Worm (Caenorhabditis elegans) whole organism, mixed stage, embryonic: Measurements from ENCODE around the gene F08H9.2.
A peak's percentile ranks its signal among the peaks of the same experiment; 100 is the strongest.

Experiments
- M03D4.4 ChIP-seq: sonication (generic microtip); optimal IDR thresholded peaks from 2 replicates; lab custom pipeline; 2017; ENCODE audit warnings: mild to moderate bottlenecking, missing genetic modification characterization, missing compliant biosample characterization
- bed-3 ChIP-seq: fragments of 200-800 bp; sonication (Bioruptor generic); optimal IDR thresholded peaks from 3 replicates; lab custom pipeline; 2018; ENCODE audit warnings: mild to moderate bottlenecking, missing genetic modification characterization, moderate library complexity, missing compliant biosample characterization
- blmp-1 ChIP-seq: fragments of 150-350 bp; optimal IDR thresholded peaks from 2 replicates; lab custom pipeline; 2014; ENCODE audit warnings: missing biosample characterization, missing genetic modification characterization
- ceh-39 ChIP-seq: fragments of 150-350 bp; optimal IDR thresholded peaks from 2 replicates; lab custom pipeline; 2014; ENCODE audit warnings: missing biosample characterization, missing genetic modification characterization
- ceh-43 ChIP-seq: fragments of 200-800 bp; sonication (Bioruptor generic); optimal IDR thresholded peaks from 2 replicates; lab custom pipeline; 2018; ENCODE audit warnings: mild to moderate bottlenecking, missing genetic modification characterization, moderate library complexity, missing compliant biosample characterization
- ceh-83 ChIP-seq: fragments of 200-800 bp; sonication (Bioruptor generic); optimal IDR thresholded peaks from 2 replicates; lab custom pipeline; 2018; ENCODE audit warnings: mild to moderate bottlenecking, missing genetic modification characterization, missing compliant biosample characterization
- ces-1 ChIP-seq: fragments of 150-350 bp; optimal IDR thresholded peaks from 2 replicates; lab custom pipeline; 2014; ENCODE audit warnings: missing biosample characterization, missing genetic modification reagents, missing genetic modification characterization
- cnd-1 ChIP-seq: fragments of 200-800 bp; sonication (Bioruptor generic); optimal IDR thresholded peaks from 2 replicates; lab custom pipeline; 2018; ENCODE audit warnings: mild to moderate bottlenecking, missing genetic modification characterization, missing compliant biosample characterization
- drap-1 ChIP-seq: fragments of 200-800 bp; sonication (Bioruptor generic); optimal IDR thresholded peaks from 3 replicates; lab custom pipeline; 2018; ENCODE audit warnings: mild to moderate bottlenecking, missing genetic modification characterization, missing compliant biosample characterization
- elt-1 ChIP-seq: sonication (generic microtip); optimal IDR thresholded peaks from 2 replicates; lab custom pipeline; 2017; ENCODE audit warnings: missing genetic modification characterization, mild to moderate bottlenecking, missing compliant biosample characterization, antibody characterized with exemption, moderate library complexity, borderline replicate concordance; ENCODE audit not compliant: insufficient read depth
- flh-1 ChIP-seq: fragments of 200-800 bp; sonication (Bioruptor generic); optimal IDR thresholded peaks from 2 replicates; lab custom pipeline; 2018; ENCODE audit warnings: mild to moderate bottlenecking, missing genetic modification characterization, moderate library complexity, missing compliant biosample characterization
- ham-2 ChIP-seq: fragments of 200-800 bp; sonication (Bioruptor generic); optimal IDR thresholded peaks from 2 replicates; lab custom pipeline; 2018; ENCODE audit warnings: mild to moderate bottlenecking, missing genetic modification characterization, missing compliant biosample characterization
- hlh-1 ChIP-seq: fragments of 150-350 bp; optimal IDR thresholded peaks from 2 replicates; lab custom pipeline; 2014; ENCODE audit warnings: missing biosample characterization, missing genetic modification reagents, missing genetic modification characterization
- lin-13 ChIP-seq: fragments of 150-350 bp; optimal IDR thresholded peaks from 2 replicates; lab custom pipeline; 2014; ENCODE audit warnings: missing biosample characterization, missing genetic modification characterization
- lin-32 ChIP-seq: fragments of 200-800 bp; sonication (Bioruptor generic); optimal IDR thresholded peaks from 2 replicates; lab custom pipeline; 2018; ENCODE audit warnings: mild to moderate bottlenecking, missing genetic modification characterization, missing compliant biosample characterization
- lsy-2 ChIP-seq: fragments of 150-350 bp; optimal IDR thresholded peaks from 2 replicates; lab custom pipeline; 2014; ENCODE audit warnings: missing biosample characterization, missing genetic modification characterization
- mep-1 ChIP-seq: fragments of 150-350 bp; optimal IDR thresholded peaks from 2 replicates; lab custom pipeline; 2017; ENCODE audit warnings: missing biosample characterization, missing genetic modification reagents, missing genetic modification characterization, inconsistent platforms
- mls-2 ChIP-seq: sonication (generic microtip); optimal IDR thresholded peaks from 2 replicates; lab custom pipeline; 2016; ENCODE audit warnings: mild to moderate bottlenecking, missing genetic modification characterization, moderate library complexity, missing compliant biosample characterization
- nhr-12 ChIP-seq: fragments of 150-350 bp; optimal IDR thresholded peaks from 2 replicates; lab custom pipeline; 2014; ENCODE audit warnings: missing biosample characterization, missing genetic modification characterization
- nhr-2 ChIP-seq: fragments of 150-350 bp; optimal IDR thresholded peaks from 2 replicates; lab custom pipeline; 2014; ENCODE audit warnings: missing biosample characterization, missing genetic modification characterization
- nhr-237 ChIP-seq: fragments of 150-350 bp; optimal IDR thresholded peaks from 2 replicates; lab custom pipeline; 2014; ENCODE audit warnings: missing biosample characterization, missing genetic modification characterization
- nhr-28 ChIP-seq: fragments of 150-350 bp; optimal IDR thresholded peaks from 2 replicates; lab custom pipeline; 2014; ENCODE audit warnings: missing biosample characterization, missing genetic modification characterization
- nhr-76 ChIP-seq: sonication (generic microtip); optimal IDR thresholded peaks from 2 replicates; lab custom pipeline; 2017; ENCODE audit warnings: missing biosample characterization, missing genetic modification characterization
- pha-4 ChIP-seq: fragments of 150-350 bp; optimal IDR thresholded peaks from 2 replicates; lab custom pipeline; 2018; ENCODE audit warnings: missing biosample characterization, missing genetic modification reagents, missing genetic modification characterization
- sem-2 ChIP-seq: fragments of 200-800 bp; sonication (Bioruptor generic); optimal IDR thresholded peaks from 2 replicates; lab custom pipeline; 2018; ENCODE audit warnings: mild to moderate bottlenecking, missing genetic modification characterization, missing compliant biosample characterization
- snpc-4 ChIP-seq: fragments of 150-350 bp; optimal IDR thresholded peaks from 2 replicates; lab custom pipeline; 2014; ENCODE audit warnings: missing biosample characterization, missing genetic modification characterization
- sptf-1 ChIP-seq: sonication (generic microtip); optimal IDR thresholded peaks from 2 replicates; lab custom pipeline; 2017; ENCODE audit warnings: mild to moderate bottlenecking, missing genetic modification characterization, moderate library complexity, missing compliant biosample characterization
- tbx-8 ChIP-seq: fragments of 200-800 bp; sonication (Bioruptor generic); optimal IDR thresholded peaks from 2 replicates; lab custom pipeline; 2018; ENCODE audit warnings: mild to moderate bottlenecking, missing genetic modification characterization, moderate library complexity, missing compliant biosample characterization
- unc-120 ChIP-seq: sonication (generic microtip); optimal IDR thresholded peaks from 2 replicates; lab custom pipeline; 2017; ENCODE audit warnings: missing genetic modification characterization, missing compliant biosample characterization; ENCODE audit not compliant: poor library complexity, severe bottlenecking
- unc-39 ChIP-seq: fragments of 150-350 bp; optimal IDR thresholded peaks from 2 replicates; lab custom pipeline; 2014; ENCODE audit warnings: missing biosample characterization, missing genetic modification characterization
- zip-8 ChIP-seq: fragments of 150-350 bp; optimal IDR thresholded peaks from 2 replicates; lab custom pipeline; 2014; ENCODE audit warnings: missing biosample characterization, missing genetic modification characterization
- ztf-11 ChIP-seq: fragments of 150-350 bp; optimal IDR thresholded peaks from 2 replicates; lab custom pipeline; 2014; ENCODE audit warnings: missing biosample characterization, missing genetic modification characterization

Gene F08H9.2

ce11 chrV:14498204-14498603 is 37.7 kb downstream of the F08H9.2 start (continued):
- TF ChIP-seq flh-1 (GFP tag; lab: Kevin White, UChicago) = no peak
- peak; percentile 51 for TF ChIP-seq lin-13 (tag; lab: Kevin White, UChicago)
- TF ChIP-seq ham-2 (GFP tag; lab: Kevin White, UChicago) = peak; percentile 63
- TF ChIP-seq ceh-43 = no peak
- TF ChIP-seq sptf-1 (tag; lab: Kevin White, UChicago) = peak; percentile 46
- TF ChIP-seq nhr-28 = no peak

DNA sequence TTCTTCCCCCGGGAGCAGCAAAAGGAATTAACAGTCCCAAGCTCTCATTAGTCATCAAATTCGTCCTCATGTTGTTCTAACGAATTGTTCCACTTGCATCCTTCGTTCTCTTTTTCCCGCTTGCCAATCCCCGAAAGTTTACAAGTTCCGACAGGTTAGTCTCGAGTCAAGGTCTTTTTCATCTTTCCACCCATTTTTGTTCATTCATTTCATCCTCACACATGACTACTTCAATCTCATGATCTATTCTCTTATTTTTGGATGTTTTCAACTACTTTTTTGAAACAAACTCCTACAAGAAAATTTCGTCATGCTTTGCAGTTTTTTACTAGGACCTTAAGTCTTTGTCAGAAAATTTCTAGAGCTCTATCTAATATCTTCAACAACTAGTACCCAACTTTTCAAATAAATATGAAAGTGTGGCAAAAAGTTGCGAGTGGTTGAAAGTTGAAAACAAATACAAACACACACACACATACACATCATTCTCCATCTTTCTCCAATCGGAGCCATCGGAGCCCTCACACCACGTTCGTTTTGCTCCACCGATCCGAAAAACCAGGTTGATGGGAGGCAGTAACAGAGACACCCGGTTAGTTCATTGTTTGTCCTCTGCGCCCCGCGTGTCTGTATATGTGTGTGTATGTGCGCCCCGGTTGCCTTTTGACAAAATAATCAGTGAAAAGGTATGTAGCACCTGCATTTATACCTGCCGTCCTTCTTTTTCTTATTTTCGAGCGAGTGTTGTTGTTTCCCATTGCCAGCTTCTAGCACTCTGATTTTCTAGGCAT is 38.8 kb downstream of the F08H9.2 start:
- TF ChIP-seq ztf-11 (tag; lab: Kevin White, UChicago) (no peak), drap-1 (GFP tag; lab: Kevin White, UChicago) (peak; percentile 23)

ce11 chrV:14500554-14500953 is 40.1 kb downstream of the F08H9.2 start:
- TF ChIP-seq lin-32 (no peak), sptf-1 (tag; lab: Kevin White, UChicago) (no peak), nhr-2 (no peak), ztf-11 (tag; lab: Kevin White, UChicago) (no peak), ces-1 (peak; percentile 15), hlh-1 (tag; lab: Kevin White, UChicago) (no peak), elt-1 (tag; lab: Kevin White, UChicago) (no peak), nhr-28 (no peak)
- TF ChIP-seq, all 35 proteins: peak for 1

DNA sequence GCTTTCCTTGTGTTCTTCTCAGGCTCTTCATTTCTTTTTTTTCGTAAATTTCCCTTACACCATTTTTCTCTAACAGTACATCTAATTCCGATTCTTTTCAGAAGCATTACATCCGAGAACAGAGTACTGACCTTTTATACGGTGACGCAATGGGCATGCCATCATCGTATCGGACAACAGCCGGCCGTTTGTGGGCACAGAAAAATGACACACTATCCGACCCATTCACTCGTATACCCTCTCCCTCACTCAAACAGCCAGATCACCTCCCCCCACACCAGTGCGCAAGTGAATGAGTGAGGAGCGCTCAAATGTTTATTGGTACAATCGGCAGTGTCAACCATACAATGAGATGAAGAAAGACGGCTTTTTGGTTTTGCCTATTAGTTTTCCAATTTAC is 40.7 kb downstream of the F08H9.2 start, which contains the start of gene R02D5.24:
Gene R02D5.24, plus strand, starts transcription at position 205 of the 400 bp plus-strand sequence.
- no peak for TF ChIP-seq unc-120 (tag; lab: Kevin White, UChicago)
- no peak for TF ChIP-seq nhr-76 (tag; lab: Kevin White, UChicago)
- TF ChIP-seq hlh-1 (tag; lab: Kevin White, UChicago) = peak; percentile 10
- no peak for TF ChIP-seq lin-13 (tag; lab: Kevin White, UChicago)
- no peak for TF ChIP-seq blmp-1 (tag; lab: Kevin White, UChicago)
- no peak for TF ChIP-seq elt-1 (tag; lab: Kevin White, UChicago)
- no peak for TF ChIP-seq ceh-39
- no peak for TF ChIP-seq snpc-4 (tag; lab: Kevin White, UChicago)
- peak; percentile 99 for TF ChIP-seq nhr-2
- TF ChIP-seq flh-1 (GFP tag; lab: Kevin White, UChicago) = no peak
- TF ChIP-seq drap-1 (GFP tag; lab: Kevin White, UChicago) = peak; percentile 73
- TF ChIP-seq nhr-12 (tag; lab: Kevin White, UChicago) = no peak
- TF ChIP-seq M03D4.4 (tag; lab: Kevin White, UChicago) = no peak
- no peak for TF ChIP-seq mep-1 (tag; lab: Kevin White, UChicago)
- TF ChIP-seq ztf-11 (tag; lab: Kevin White, UChicago) = no peak
- no peak for TF ChIP-seq nhr-28
- TF ChIP-seq unc-39 (tag; lab: Kevin White, UChicago) = no peak
- TF ChIP-seq zip-8 = peak; percentile 81
- peak; percentile 32 for TF ChIP-seq sptf-1 (tag; lab: Kevin White, UChicago)
- TF ChIP-seq bed-3 (GFP tag; lab: Kevin White, UChicago) = no peak
- TF ChIP-seq sem-2 (GFP tag; lab: Kevin White, UChicago) = no peak
- TF ChIP-seq ceh-83 (GFP tag; lab: Kevin White, UChicago) = no peak
- peak; percentile 56 for TF ChIP-seq cnd-1
- TF ChIP-seq lsy-2 (tag; lab: Kevin White, UChicago) = no peak
- no peak for TF ChIP-seq nhr-237 (tag; lab: Kevin White, UChicago)
- TF ChIP-seq, all 35 proteins: peak for 6

DNA sequence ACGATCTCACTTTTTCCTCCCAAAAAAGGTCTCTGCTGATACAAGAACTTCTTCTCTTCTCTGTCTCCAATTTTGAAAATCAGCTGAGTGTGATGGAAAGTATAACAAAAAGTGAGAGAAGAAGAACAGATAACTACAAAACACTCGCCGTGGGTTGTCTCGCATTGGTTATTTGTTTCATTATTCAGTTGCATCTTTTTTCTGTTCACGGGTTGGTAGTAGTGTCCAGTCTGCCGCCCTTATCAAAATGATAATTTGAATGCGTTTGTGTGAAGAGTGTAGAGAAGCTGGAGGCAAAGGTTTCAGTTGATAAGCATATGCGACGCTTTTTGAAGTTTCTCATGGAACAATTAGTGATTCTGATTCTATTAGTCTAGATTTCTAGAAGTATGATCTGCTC is 42.6 kb downstream of the F08H9.2 start:
- TF ChIP-seq unc-120 (tag; lab: Kevin White, UChicago) (no peak), M03D4.4 (tag; lab: Kevin White, UChicago) (no peak), ces-1 (no peak), sptf-1 (tag; lab: Kevin White, UChicago) (no peak), blmp-1 (tag; lab: Kevin White, UChicago) (no peak), nhr-2 (no peak), elt-1 (tag; lab: Kevin White, UChicago) (no peak), bed-3 (GFP tag; lab: Kevin White, UChicago) (no peak), mls-2 (no peak), nhr-28 (no peak), tbx-8 (no peak), sem-2 (GFP tag; lab: Kevin White, UChicago) (no peak), snpc-4 (tag; lab: Kevin White, UChicago) (no peak), hlh-1 (tag; lab: Kevin White, UChicago) (no peak), ham-2 (GFP tag; lab: Kevin White, UChicago) (no peak), ztf-11 (tag; lab: Kevin White, UChicago) (no peak), flh-1 (GFP tag; lab: Kevin White, UChicago) (no peak), pha-4 (tag; lab: Kevin White, UChicago) (no peak)
